Worm (Caenorhabditis elegans): Measurements from ENCODE around the gene Y94H6A.5.

ce11 chrIV:2703927-2704401 is at the start of gene Y94H6A.5:
- TF ChIP-seq ama-1 (optimal IDR thresholded peaks at IDR 0.05) (no peak), che-1 (tag; optimal IDR thresholded peaks at IDR 0.05) (no peak), unc-86 (tag; optimal IDR thresholded peaks at IDR 0.05) (no peak), rnt-1 (tag; optimal IDR thresholded peaks at IDR 0.05) (no peak), sox-4 (tag; optimal IDR thresholded peaks at IDR 0.05) (no peak), nfya-1 (tag; optimal IDR thresholded peaks at IDR 0.05) (peak; percentile 56)
